Fruit fly (Drosophila melanogaster): ENCODE measurements around the gene CG14292.

DNA sequence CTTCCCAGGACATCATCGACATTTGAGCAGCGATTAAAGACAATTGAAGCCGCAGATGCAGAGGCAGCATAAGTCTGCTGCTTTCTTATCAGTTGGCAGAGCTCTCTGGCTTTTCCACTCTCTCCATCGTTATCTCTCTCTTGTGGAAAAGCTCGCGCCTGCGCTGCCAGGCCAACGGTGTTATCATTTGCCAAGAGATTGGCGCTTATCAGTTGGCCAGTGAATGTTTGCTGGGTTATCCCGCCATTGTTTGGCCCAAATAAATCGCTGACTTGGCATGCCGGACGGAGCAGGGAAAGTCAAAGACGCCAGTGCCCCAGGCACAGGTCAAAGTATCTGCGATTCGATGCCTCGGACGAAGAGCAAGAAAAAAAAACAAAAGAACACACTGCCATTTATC, 43.7 kb upstream of the CG14292 start:
- TF ChIP-seq tj (GFP tag; optimal IDR thresholded peaks at IDR 0.05): no peak
- no peak for TF ChIP-seq cnc (optimal IDR thresholded peaks at IDR 0.05)
- no peak for TF ChIP-seq Mnt (GFP tag; optimal IDR thresholded peaks at IDR 0.05)
